Worm (Caenorhabditis elegans): ENCODE data around the gene idpp-1.

idpp-1 gene

DNA sequence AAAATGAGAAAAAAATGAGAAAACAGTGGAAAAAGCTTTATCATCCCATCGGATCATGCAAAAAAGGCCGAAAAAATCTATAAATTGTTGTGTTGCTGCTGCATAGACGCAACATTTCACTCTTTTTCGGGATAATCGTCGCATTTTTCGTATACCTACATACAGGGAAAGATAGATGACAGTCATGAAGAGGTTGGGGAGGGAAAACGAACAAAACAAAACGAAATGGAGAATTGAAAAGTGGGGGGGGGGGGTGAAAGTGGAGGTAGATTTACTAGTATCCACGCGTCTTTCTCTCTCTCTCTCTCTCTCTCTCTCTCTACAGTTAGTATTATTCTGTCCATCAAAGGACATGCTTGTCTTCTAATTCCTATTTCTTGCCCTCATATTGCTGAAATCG lies 4.0 kb downstream of the idpp-1 start:
- no peak for TF ChIP-seq pag-3 (tag; optimal IDR thresholded peaks at IDR 0.05; ENCODE audit: borderline replicate concordance)

- TF ChIP-seq ets-4 (tag; optimal IDR thresholded peaks at IDR 0.05) (no peak), elt-2 (tag; optimal IDR thresholded peaks at IDR 0.05) (peak; percentile 41)
Measured at ce11 chrIII:748782-749181, 8.3 kb downstream of the idpp-1 start.

DNA sequence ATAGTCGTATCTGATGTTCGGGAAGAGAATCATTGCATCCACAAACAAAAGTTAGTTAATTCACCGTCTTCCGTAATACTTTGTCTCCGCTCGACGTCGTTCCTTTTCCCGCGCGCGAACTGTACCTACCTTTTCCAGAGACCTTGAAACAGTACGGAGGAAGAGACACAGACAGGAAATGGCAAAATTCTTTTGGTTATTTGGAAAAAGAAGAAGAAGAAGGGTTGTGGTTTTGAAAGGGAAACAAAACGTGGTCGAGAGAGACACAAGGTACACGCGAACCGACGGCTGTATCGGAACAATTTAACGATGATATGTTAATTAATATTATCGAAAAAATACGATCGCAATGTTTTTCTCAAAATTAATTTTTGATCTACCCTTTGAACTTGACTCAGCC lies 9.5 kb downstream of the idpp-1 start:
- TF ChIP-seq hlh-13 (GFP tag; optimal IDR thresholded peaks at IDR 0.05) (no peak), ceh-14 (tag; optimal IDR thresholded peaks at IDR 0.05) (no peak), ceh-30 (tag; optimal IDR thresholded peaks at IDR 0.05) (no peak), sdc-2 (tag; optimal IDR thresholded peaks at IDR 0.05) (no peak), unc-42 (tag; optimal IDR thresholded peaks at IDR 0.05) (no peak), ama-1 (optimal IDR thresholded peaks at IDR 0.05) (no peak), pat-9 (tag; optimal IDR thresholded peaks at IDR 0.05) (no peak), fkh-10 (GFP tag; optimal IDR thresholded peaks at IDR 0.05) (no peak)

- TF ChIP-seq ref-2 (tag; optimal IDR thresholded peaks at IDR 0.05) = no peak
- TF ChIP-seq madf-2 (tag; optimal IDR thresholded peaks at IDR 0.05) = no peak
- no peak for TF ChIP-seq pha-2 (tag; optimal IDR thresholded peaks at IDR 0.05)
- TF ChIP-seq pqm-1 (tag; optimal IDR thresholded peaks at IDR 0.05) = no peak
- TF ChIP-seq che-1 (tag; optimal IDR thresholded peaks at IDR 0.05) = no peak
- TF ChIP-seq unc-42 (tag; optimal IDR thresholded peaks at IDR 0.05) = no peak
Measured at ce11 chrIII:752326-752725, 11.8 kb downstream of the idpp-1 start, which contains the start of gene pat-12. Gene pat-12, minus strand, starts transcription at chrIII:752426.

ce11 chrIII:754371-754770 lies 13.9 kb downstream of the idpp-1 start:
- TF ChIP-seq ceh-48 (tag; optimal IDR thresholded peaks at IDR 0.05) = no peak
- no peak for TF ChIP-seq elt-2 (tag; optimal IDR thresholded peaks at IDR 0.05)
- no peak for TF ChIP-seq gmeb-2 (tag; optimal IDR thresholded peaks at IDR 0.05)
- no peak for TF ChIP-seq madf-2 (tag; optimal IDR thresholded peaks at IDR 0.05)
- no peak for TF ChIP-seq C38D4.7 (GFP tag; optimal IDR thresholded peaks at IDR 0.05)
- TF ChIP-seq unc-42 (tag; optimal IDR thresholded peaks at IDR 0.05) = no peak
- TF ChIP-seq pha-4 (tag; optimal IDR thresholded peaks at IDR 0.05) = no peak
- TF ChIP-seq ceh-9 (tag; optimal IDR thresholded peaks at IDR 0.05) = no peak

ce11 chrIII:757981-758380 lies 17.5 kb downstream of the idpp-1 start, which contains the start of gene T17H7.7:
Gene T17H7.7, minus strand, starts transcription at chrIII:758081.
- TF ChIP-seq ceh-18 (tag; optimal IDR thresholded peaks at IDR 0.05) = no peak
- TF ChIP-seq ceh-48 (tag; optimal IDR thresholded peaks at IDR 0.05) = no peak
- TF ChIP-seq npax-4 (tag; optimal IDR thresholded peaks at IDR 0.05) = no peak
- no peak for TF ChIP-seq pqm-1 (tag; optimal IDR thresholded peaks at IDR 0.05)
- no peak for TF ChIP-seq ztf-16 (tag; optimal IDR thresholded peaks at IDR 0.05)

ce11 chrIII:759675-760074 lies 19.2 kb downstream of the idpp-1 start:
- TF ChIP-seq pax-1 (tag; optimal IDR thresholded peaks at IDR 0.05) = no peak
- TF ChIP-seq hlh-8 (tag; optimal IDR thresholded peaks at IDR 0.05) = no peak
- TF ChIP-seq fax-1 (tag; optimal IDR thresholded peaks at IDR 0.05) = no peak

DNA sequence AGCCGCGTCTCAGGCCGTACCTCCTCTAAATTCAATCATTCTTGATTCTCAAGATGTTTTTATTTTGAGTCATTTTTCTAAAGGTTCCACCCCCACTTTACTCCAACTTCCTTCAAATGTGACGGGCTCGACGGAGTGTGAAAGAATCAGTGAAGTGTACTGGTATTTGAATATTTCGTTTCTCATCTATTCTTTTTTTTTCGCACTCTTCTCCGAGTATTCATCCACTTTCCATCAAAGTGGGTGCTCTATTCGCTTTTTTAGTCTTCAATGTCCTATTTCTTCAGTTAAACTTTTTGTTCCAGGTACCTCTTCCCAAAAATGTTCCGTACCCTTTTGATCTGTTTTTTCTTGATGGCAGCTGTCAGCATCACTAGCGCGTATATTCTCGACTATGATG lies 21.0 kb downstream of the idpp-1 start, which contains the start of gene nlp-52:
Gene nlp-52, plus strand, starts transcription at position 301 of the 400 bp plus-strand sequence.
- TF ChIP-seq ceh-24 (tag; optimal IDR thresholded peaks at IDR 0.05) (no peak), ama-1 (optimal IDR thresholded peaks at IDR 0.05) (no peak), hlh-6 (tag; optimal IDR thresholded peaks at IDR 0.05) (no peak), ref-2 (tag; optimal IDR thresholded peaks at IDR 0.05) (no peak), fax-1 (tag; optimal IDR thresholded peaks at IDR 0.05) (no peak), pha-2 (tag; optimal IDR thresholded peaks at IDR 0.05) (no peak), ahr-1 (tag; optimal IDR thresholded peaks at IDR 0.05) (no peak), nhr-232 (tag; optimal IDR thresholded peaks at IDR 0.05) (no peak), unc-3 (GFP tag; conservative IDR thresholded peaks at IDR 0.05) (no peak), unc-3 (tag; optimal IDR thresholded peaks at IDR 0.05) (no peak), F13H6.1 (tag; optimal IDR thresholded peaks at IDR 0.05) (no peak), lin-11 (tag; optimal IDR thresholded peaks at IDR 0.05) (no peak), ceh-30 (tag; optimal IDR thresholded peaks at IDR 0.05) (no peak)
